Fruit fly (Drosophila melanogaster): ENCODE results near the gene tal-2A.
A peak's percentile ranks its signal among the peaks of the same experiment; 100 is the strongest.

tal-2A gene

DNA sequence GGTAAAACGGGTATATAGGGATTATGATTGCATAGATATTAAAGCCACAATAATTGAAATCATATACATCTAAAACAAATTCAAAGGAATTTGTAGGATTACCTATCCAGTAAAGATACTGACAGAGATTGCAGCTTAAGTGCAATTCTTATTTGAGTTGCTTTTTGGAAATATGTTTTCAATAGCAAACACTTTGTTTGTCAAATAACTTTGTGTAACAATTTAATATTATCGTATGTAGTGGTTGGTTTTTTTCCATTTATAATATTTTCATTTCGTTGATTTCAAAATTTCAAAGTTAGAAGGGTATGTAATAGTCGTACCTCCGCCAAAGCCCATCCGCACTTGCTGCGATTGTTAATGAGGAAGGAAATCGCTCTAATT lies 6.2 kb upstream of the tal-2A start:
- TF ChIP-seq Crg-1 (GFP tag; optimal IDR thresholded peaks at IDR 0.05): no peak
- TF ChIP-seq cnc (optimal IDR thresholded peaks at IDR 0.05): no peak
- TF ChIP-seq CG14711 (tag; optimal IDR thresholded peaks at IDR 0.05): no peak
- TF ChIP-seq Mnt (GFP tag; optimal IDR thresholded peaks at IDR 0.05): no peak
- no peak for TF ChIP-seq Clk (GFP tag; optimal IDR thresholded peaks at IDR 0.05)
- no peak for TF ChIP-seq CG7045 (GFP tag; optimal IDR thresholded peaks at IDR 0.05)
- TF ChIP-seq cic (GFP tag; optimal IDR thresholded peaks at IDR 0.05): no peak
- TF ChIP-seq CG12768 (GFP tag; optimal IDR thresholded peaks at IDR 0.05): no peak
- no peak for TF ChIP-seq toe (GFP tag; optimal IDR thresholded peaks at IDR 0.05)
- no peak for TF ChIP-seq ovo (GFP tag; optimal IDR thresholded peaks at IDR 0.05)

DNA sequence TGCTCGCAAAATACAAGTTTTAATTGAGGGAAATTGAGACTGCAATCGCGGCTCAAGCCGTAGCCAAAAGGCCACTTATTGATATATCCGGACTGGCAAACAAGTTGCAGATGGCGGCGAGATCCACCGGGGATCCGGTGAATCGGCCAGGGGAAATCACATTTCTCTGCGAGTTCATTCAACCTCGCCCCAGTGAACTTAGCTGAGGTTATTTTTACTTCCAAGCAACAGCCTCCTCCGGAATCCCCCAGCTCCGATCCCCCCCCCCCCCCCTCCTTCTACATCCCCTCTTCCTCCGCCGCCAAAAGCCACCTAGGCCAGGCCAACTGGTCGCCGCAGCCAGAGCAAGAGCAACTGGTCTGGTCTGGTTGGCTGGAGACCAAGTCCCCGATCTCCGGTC lies 5.6 kb upstream of the tal-2A start:
- TF ChIP-seq cnc (optimal IDR thresholded peaks at IDR 0.05) (no peak), Mnt (GFP tag; optimal IDR thresholded peaks at IDR 0.05) (no peak), CG7101 (tag; optimal IDR thresholded peaks at IDR 0.05) (no peak), Crg-1 (GFP tag; optimal IDR thresholded peaks at IDR 0.05) (no peak), cic (GFP tag; optimal IDR thresholded peaks at IDR 0.05) (no peak), Clk (GFP tag; optimal IDR thresholded peaks at IDR 0.05) (no peak), CG11617 (GFP tag; optimal IDR thresholded peaks at IDR 0.05) (no peak), CG5204 (GFP tag; optimal IDR thresholded peaks at IDR 0.05) (no peak), ovo (GFP tag; optimal IDR thresholded peaks at IDR 0.05) (no peak)

DNA sequence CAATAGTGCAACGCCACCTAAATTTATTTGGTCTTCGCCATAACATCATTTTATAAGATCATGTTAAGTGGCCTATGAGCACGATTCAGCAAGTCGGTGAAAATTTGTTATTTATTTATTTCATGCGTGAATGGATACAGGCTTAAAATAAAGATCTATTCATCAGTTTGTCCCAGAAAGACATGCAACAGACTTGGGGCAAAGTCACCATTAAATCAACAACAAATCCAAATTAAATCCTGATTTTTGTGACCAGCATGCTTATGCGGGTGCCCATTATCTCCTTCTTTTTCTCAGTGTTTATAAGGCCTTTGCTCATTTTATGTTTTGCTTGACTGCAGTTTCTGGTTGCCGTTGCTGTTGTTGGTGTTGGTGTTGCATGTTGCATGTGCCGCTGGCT lies 5.0 kb upstream of the tal-2A start:
- TF ChIP-seq CG5204 (GFP tag; optimal IDR thresholded peaks at IDR 0.05) (no peak), Crg-1 (GFP tag; optimal IDR thresholded peaks at IDR 0.05) (no peak), cic (GFP tag; optimal IDR thresholded peaks at IDR 0.05) (no peak), kay (GFP tag; ENCODE audit: borderline replicate concordance) (no peak), CG1620 (GFP tag; optimal IDR thresholded peaks at IDR 0.05) (no peak), tj (GFP tag; optimal IDR thresholded peaks at IDR 0.05) (no peak), CG7045 (GFP tag; optimal IDR thresholded peaks at IDR 0.05) (no peak), CG14711 (tag; optimal IDR thresholded peaks at IDR 0.05) (no peak), CG12768 (GFP tag; optimal IDR thresholded peaks at IDR 0.05) (no peak), toe (GFP tag; optimal IDR thresholded peaks at IDR 0.05) (no peak), Mnt (GFP tag; optimal IDR thresholded peaks at IDR 0.05) (no peak), cnc (optimal IDR thresholded peaks at IDR 0.05) (no peak), CG33017 (tag; optimal IDR thresholded peaks at IDR 0.05) (no peak), pad (GFP tag; optimal IDR thresholded peaks at IDR 0.05) (no peak), Clk (GFP tag; optimal IDR thresholded peaks at IDR 0.05) (no peak), bab1 (GFP tag; optimal IDR thresholded peaks at IDR 0.05) (no peak)

DNA sequence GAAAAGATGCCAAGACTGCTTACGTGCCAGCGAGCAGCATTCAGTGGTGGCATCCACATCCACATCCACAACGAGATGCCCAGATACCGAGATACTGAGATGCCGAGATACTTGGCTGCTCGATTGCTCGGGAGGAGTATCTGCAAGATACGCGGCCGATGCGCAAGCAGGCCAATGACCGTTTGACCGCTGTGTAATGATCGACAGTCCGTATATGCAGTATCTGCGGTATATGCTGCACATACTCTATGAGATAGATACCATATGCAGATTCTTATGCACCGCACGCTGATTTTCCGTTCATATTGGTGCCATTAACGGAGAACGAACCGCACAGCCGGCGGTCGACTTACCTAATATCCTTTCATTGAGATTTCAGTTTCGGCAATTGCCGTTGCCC lies 3.6 kb upstream of the tal-2A start:
- TF ChIP-seq cnc (optimal IDR thresholded peaks at IDR 0.05) (no peak), kay (GFP tag; ENCODE audit: borderline replicate concordance) (no peak), CG1620 (GFP tag; optimal IDR thresholded peaks at IDR 0.05) (no peak), toe (GFP tag; optimal IDR thresholded peaks at IDR 0.05) (no peak), cic (GFP tag; optimal IDR thresholded peaks at IDR 0.05) (no peak), pad (GFP tag; optimal IDR thresholded peaks at IDR 0.05) (no peak), Crg-1 (GFP tag; optimal IDR thresholded peaks at IDR 0.05) (no peak), CG5204 (GFP tag; optimal IDR thresholded peaks at IDR 0.05) (no peak), tj (GFP tag; optimal IDR thresholded peaks at IDR 0.05) (no peak), ovo (GFP tag; optimal IDR thresholded peaks at IDR 0.05) (no peak), bab1 (GFP tag; optimal IDR thresholded peaks at IDR 0.05) (no peak), Clk (GFP tag; optimal IDR thresholded peaks at IDR 0.05) (no peak), CG12768 (GFP tag; optimal IDR thresholded peaks at IDR 0.05) (no peak), CG33017 (tag; optimal IDR thresholded peaks at IDR 0.05) (no peak), CG11617 (GFP tag; optimal IDR thresholded peaks at IDR 0.05) (no peak), CG7101 (tag; optimal IDR thresholded peaks at IDR 0.05) (no peak), CG7045 (GFP tag; optimal IDR thresholded peaks at IDR 0.05) (no peak), Hr96 (GFP tag; optimal IDR thresholded peaks at IDR 0.05) (no peak)

- TF ChIP-seq Mnt (GFP tag; optimal IDR thresholded peaks at IDR 0.05) (no peak), tj (GFP tag; optimal IDR thresholded peaks at IDR 0.05) (peak; percentile 91)
These were observed 2.6 kb upstream of the tal-2A start for dm6 chr3R:13810308-13810707.

dm6 chr3R:13811737-13812136 lies 1.2 kb upstream of the tal-2A start:
- TF ChIP-seq bab1 (GFP tag; optimal IDR thresholded peaks at IDR 0.05) (no peak), tj (GFP tag; optimal IDR thresholded peaks at IDR 0.05) (no peak)

DNA sequence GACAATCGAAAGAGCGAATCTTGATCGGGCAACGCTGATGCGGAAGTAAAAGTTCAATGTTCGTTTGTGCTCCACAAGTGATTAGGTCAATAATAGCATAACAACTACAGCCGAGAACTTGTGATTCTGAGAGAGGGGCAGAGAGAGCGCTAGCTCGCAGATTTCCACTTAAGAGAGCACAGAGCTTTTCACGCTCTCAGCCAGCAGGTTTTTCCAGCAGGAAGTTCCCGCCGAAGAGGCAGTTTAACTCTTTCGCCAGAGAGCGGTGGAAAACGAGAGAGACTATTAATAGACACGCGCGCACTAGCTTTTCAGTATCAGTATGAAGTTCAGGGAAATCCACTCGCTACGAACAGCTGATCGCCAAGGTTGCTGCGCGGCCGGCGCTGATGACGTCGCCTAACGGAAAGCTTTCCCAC lies 2.1 kb downstream of the tal-2A start:
- TF ChIP-seq kay (GFP tag; ENCODE audit: borderline replicate concordance) (peak; percentile 41), CG1620 (GFP tag; optimal IDR thresholded peaks at IDR 0.05) (no peak), ovo (GFP tag; optimal IDR thresholded peaks at IDR 0.05) (no peak), CG33017 (tag; optimal IDR thresholded peaks at IDR 0.05) (peak; percentile 1)

All from whole organism, adult.